Fruit fly (Drosophila melanogaster) whole organism, larva: ENCODE measurements around the gene Cog1.

ENCODE experiments used
- noc ChIP-seq: fragments of 200-800 bp; sonication (Bioruptor generic); optimal IDR thresholded peaks from 3 replicates; lab custom pipeline; 2019; ENCODE audit warnings: missing biosample characterization, mild to moderate bottlenecking, missing genetic modification characterization, moderate library complexity

Cog1 gene

dm6 chr3R:12222093-12222492 is 2.6 kb upstream of the Cog1 start, which contains the start of gene Rsbp15:
TSS of gene Rsbp15 (plus strand) at chr3R:12222387.
- no peak for TF ChIP-seq noc (tag; lab: Kevin White, UChicago)

- peak; percentile 91 for TF ChIP-seq noc (tag; lab: Kevin White, UChicago)
Measured at dm6 chr3R:12221366-12221916, 2.0 kb upstream of the Cog1 start, which contains the start of gene CG4860. TSS of gene CG4860 (minus strand) at chr3R:12221464.

- no peak for TF ChIP-seq noc (tag; lab: Kevin White, UChicago)
Measured at dm6 chr3R:12214201-12214600, 5.3 kb downstream of the Cog1 start, which contains the start of gene CG14742. TSS of gene CG14742 (plus strand) at chr3R:12214501.

dm6 chr3R:12211552-12211951 is 7.9 kb downstream of the Cog1 start:
- TF ChIP-seq noc (tag; lab: Kevin White, UChicago): no peak

dm6 chr3R:12210260-12210659 is 9.2 kb downstream of the Cog1 start, which contains the start of gene CG4830:
TSS of gene CG4830 (minus strand) at chr3R:12210360.
- TF ChIP-seq noc (tag; lab: Kevin White, UChicago): no peak

dm6 chr3R:12197641-12198040 is 21.8 kb downstream of the Cog1 start, which contains the start of gene Adk1:
TSS of gene Adk1 (plus strand) at chr3R:12197941.
- TF ChIP-seq noc (tag; lab: Kevin White, UChicago): no peak

dm6 chr3R:12196100-12196499 is 23.4 kb downstream of the Cog1 start:
- TF ChIP-seq noc (tag; lab: Kevin White, UChicago): no peak

- TF ChIP-seq noc (tag; lab: Kevin White, UChicago): no peak
Measured at dm6 chr3R:12194911-12195310, 24.6 kb downstream of the Cog1 start, which contains the start of the genes eIF3d2 and CG43450. TSS of gene eIF3d2 (minus strand) at chr3R:12195011. TSS of gene CG43450 (plus strand) at chr3R:12195294.

dm6 chr3R:12185615-12186014 is 33.9 kb downstream of the Cog1 start:
- no peak for TF ChIP-seq noc (tag; lab: Kevin White, UChicago)

- no peak for TF ChIP-seq noc (tag; lab: Kevin White, UChicago)
Measured at dm6 chr3R:12168348-12168747, 51.1 kb downstream of the Cog1 start.

- no peak for TF ChIP-seq noc (tag; lab: Kevin White, UChicago)
Measured at dm6 chr3R:12166086-12166485, 53.4 kb downstream of the Cog1 start, which contains the start of gene Cpn. TSS of gene Cpn (minus strand) at chr3R:12166186.
